Worm (Caenorhabditis elegans) whole organism, L4 larva: ENCODE measurements around the gene Y57A10B.6.

Experiments
- F10B5.3 ChIP-seq: sonication (generic microtip); optimal IDR thresholded peaks from 2 replicates; lab custom pipeline; 2016; ENCODE audit warnings: mild to moderate bottlenecking, missing genetic modification characterization, missing compliant biosample characterization
- Y48G9A.11 ChIP-seq: fragments of 200-800 bp; sonication (Bioruptor generic); IDR thresholded peaks from 2 replicates; pipeline ENCODE4 v1.3.6; 2022; ENCODE audit warnings: missing genetic modification reagents, missing genetic modification characterization, missing compliant biosample characterization
- ZK337.2 ChIP-seq: fragments of 200-800 bp; sonication (Bioruptor generic); IDR thresholded peaks from 2 replicates; pipeline ENCODE4 v1.3.6; 2022; ENCODE audit warnings: missing genetic modification reagents, missing genetic modification characterization, missing compliant biosample characterization
- aly-2 ChIP-seq: sonication (generic microtip); optimal IDR thresholded peaks from 2 replicates; lab custom pipeline; 2018; ENCODE audit warnings: missing biosample characterization, missing genetic modification characterization
- jun-1 ChIP-seq: fragments of 150-350 bp; optimal IDR thresholded peaks from 2 replicates; lab custom pipeline; 2014; ENCODE audit warnings: missing biosample characterization, missing genetic modification reagents, missing genetic modification characterization
- nhr-48 ChIP-seq: sonication (generic microtip); optimal IDR thresholded peaks from 2 replicates; lab custom pipeline; 2016; ENCODE audit warnings: mild to moderate bottlenecking, missing genetic modification characterization, missing compliant biosample characterization
- unc-62 ChIP-seq, 3 experiments: fragments of 150-350 bp in 1 of 3; sonication (generic microtip); optimal IDR thresholded peaks in 2 of 3; peaks in 1 of 3; 1 replicate in 1 of 3; 2 replicates in 2 of 3; lab custom pipeline; 2014 to 2017; ENCODE audit warnings: missing biosample characterization in 3 of 3, missing genetic modification characterization in 3 of 3, missing genetic modification reagents in 3 of 3, missing genotype in 1 of 3
- ztf-11 ChIP-seq: fragments of 150-350 bp; optimal IDR thresholded peaks from 2 replicates; lab custom pipeline; 2014; ENCODE audit warnings: missing biosample characterization, missing genetic modification characterization

DNA sequence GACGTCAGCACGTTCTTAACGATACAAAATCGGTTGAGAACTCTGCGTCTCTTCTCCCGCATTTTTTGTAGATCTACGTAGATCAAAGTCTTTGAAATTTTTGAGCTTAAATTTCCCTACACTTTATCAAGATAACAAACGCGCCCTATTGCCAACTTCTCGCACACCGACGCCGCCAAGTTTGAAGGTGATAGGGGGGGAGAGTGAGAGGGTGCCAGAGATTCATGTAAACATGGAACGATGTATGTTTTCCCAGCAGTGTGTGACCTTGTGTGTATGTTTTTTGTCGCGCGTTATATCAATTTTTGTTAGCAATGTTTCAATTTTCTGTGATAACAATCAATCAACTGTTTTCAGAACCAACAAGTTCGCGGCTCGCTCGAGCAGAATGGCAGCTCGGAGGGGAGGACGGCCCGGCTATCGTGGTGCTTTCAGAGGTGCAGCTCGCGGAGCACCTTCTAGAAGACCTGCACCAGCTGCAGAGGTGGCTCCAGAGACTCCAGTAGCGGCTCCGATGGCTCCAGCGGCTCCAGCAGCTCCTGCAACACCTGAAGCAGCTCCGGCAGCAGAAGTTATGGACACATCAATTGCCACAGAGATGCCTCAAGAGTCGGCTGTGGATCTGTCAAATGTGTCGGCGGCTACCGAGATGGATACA is 48.2 kb upstream of the Y57A10B.6 start:
- no peak for TF ChIP-seq unc-62 (GFP tag; optimal IDR thresholded peaks at IDR 0.05 in 1 of 2; lab: Kevin White, UChicago)
- TF ChIP-seq unc-62 (tag; optimal IDR thresholded peaks at IDR 0.05; lab: Kevin White, UChicago) = no peak
- TF ChIP-seq jun-1 (tag; lab: Kevin White, UChicago) = no peak
- no peak for TF ChIP-seq F10B5.3 (tag; lab: Kevin White, UChicago)
- TF ChIP-seq aly-2 (tag; lab: Kevin White, UChicago) = no peak
- no peak for TF ChIP-seq ZK337.2 (GFP tag; lab: Robert Waterston, UW)
- no peak for TF ChIP-seq nhr-48
- no peak for TF ChIP-seq ztf-11 (tag; lab: Kevin White, UChicago)
- no peak for TF ChIP-seq Y48G9A.11 (GFP tag; lab: Robert Waterston, UW)
